Fruit fly (Drosophila melanogaster): ENCODE results near the gene CG14990.

Gene CG14990

dm6 chr3L:4138804-4139521 is 46.0 kb downstream of the CG14990 start, which contains the start of the genes Rop and Ras64B (continued):
- TF ChIP-seq kay (GFP tag; optimal IDR thresholded peaks at IDR 0.05) (peak; percentile 86), Max (GFP tag; optimal IDR thresholded peaks at IDR 0.05) (peak; percentile 17), CG33213 (GFP tag; optimal IDR thresholded peaks at IDR 0.05) (peak; percentile 78), CG9215 (GFP tag; IDR thresholded peaks at IDR 0.05) (no peak), CG1647 (GFP tag; optimal IDR thresholded peaks at IDR 0.05) (peak; percentile 11), CG12769 (tag; optimal IDR thresholded peaks at IDR 0.05) (no peak), CG11398 (GFP tag; optimal IDR thresholded peaks at IDR 0.05) (peak; percentile 14), CG13287 (GFP tag; IDR thresholded peaks at IDR 0.05; ENCODE audit: partially characterized antibody) (peak; percentile 91), Mad (GFP tag; optimal IDR thresholded peaks at IDR 0.05) (no peak), sd (tag; optimal IDR thresholded peaks at IDR 0.05) (peak; percentile 67), NC2β (GFP tag; optimal IDR thresholded peaks at IDR 0.05) (peak; percentile 39), Bgb (GFP tag; IDR thresholded peaks at IDR 0.05; ENCODE audit: partially characterized antibody) (peak; percentile 89), her (GFP tag; optimal IDR thresholded peaks at IDR 0.05) (peak; percentile 17), CG3838 (GFP tag; optimal IDR thresholded peaks at IDR 0.05) (no peak), Scr (GFP tag; IDR thresholded peaks at IDR 0.05; ENCODE audit: partially characterized antibody) (peak; percentile 85), dati (GFP tag; IDR thresholded peaks at IDR 0.05) (no peak), Atf6 (GFP tag; IDR thresholded peaks at IDR 0.05) (no peak)

- TF ChIP-seq CG18011 (GFP tag; optimal IDR thresholded peaks at IDR 0.05) (no peak), CG10543 (GFP tag; optimal IDR thresholded peaks at IDR 0.05) (no peak), CG2116 (GFP tag; optimal IDR thresholded peaks at IDR 0.05) (no peak), pros (GFP tag; optimal IDR thresholded peaks at IDR 0.05) (no peak), CG7357 (GFP tag; IDR thresholded peaks at IDR 0.05) (no peak), Tbp (GFP tag; optimal IDR thresholded peaks at IDR 0.05) (no peak)
Observed at dm6 chr3L:4141167-4141566, 48.2 kb downstream of the CG14990 start, which contains the start of gene Akh. Gene Akh (plus strand): TSS chr3L:4141467.

dm6 chr3L:4142064-4142463 is 49.1 kb downstream of the CG14990 start, which contains the start of gene CG32260:
Gene CG32260 (plus strand): TSS chr3L:4142364.
- TF ChIP-seq ken (GFP tag; IDR thresholded peaks at IDR 0.05) (no peak), stc (GFP tag; IDR thresholded peaks at IDR 0.05) (no peak), klu (GFP tag; IDR thresholded peaks at IDR 0.05) (no peak), trem (tag; optimal IDR thresholded peaks at IDR 0.05) (no peak), CG1529 (GFP tag; optimal IDR thresholded peaks at IDR 0.05) (no peak), Ets65A (GFP tag) (peak; percentile 60)

Data from whole organism, embryonic.